Fruit fly (Drosophila melanogaster): Measurements from ENCODE around the gene CRAT.

dm6 chr3R:6368550-6369238, 7.2 kb downstream of the CRAT start, which contains the start of gene CG10286:
- TF ChIP-seq Ets98B (GFP tag; IDR thresholded peaks at IDR 0.05) (no peak), Pif1B (GFP tag; optimal IDR thresholded peaks at IDR 0.05) (no peak), CG15710 (tag; optimal IDR thresholded peaks at IDR 0.05) (peak; percentile 16), CG13204 (GFP tag; optimal IDR thresholded peaks at IDR 0.05) (no peak), D1 (tag; optimal IDR thresholded peaks at IDR 0.05) (no peak), EcR (GFP tag; optimal IDR thresholded peaks at IDR 0.05) (no peak), fd96Ca (GFP tag; IDR thresholded peaks at IDR 0.05) (no peak), CG34367 (tag; optimal IDR thresholded peaks at IDR 0.05) (no peak)
